Worm (Caenorhabditis elegans): Measurements from ENCODE around the gene nhr-36.

Gene nhr-36

ce11 chrV:9212499-9212898 is 48.9 kb downstream of the nhr-36 start (continued):
- TF ChIP-seq skn-1 (tag; optimal IDR thresholded peaks at IDR 0.05) = peak; percentile 47
- TF ChIP-seq sup-37 (GFP tag; optimal IDR thresholded peaks at IDR 0.05) = no peak
- peak; percentile 36 to 75 (median 41) for TF ChIP-seq dpl-1 (GFP tag; optimal IDR thresholded peaks at IDR 0.05)
- no peak for TF ChIP-seq ceh-63 (GFP tag; optimal IDR thresholded peaks at IDR 0.05)
- peak; percentile 36 for TF ChIP-seq rnt-1 (tag; optimal IDR thresholded peaks at IDR 0.05)
- peak in 1 of 6 experiments; percentile 48 for TF ChIP-seq elt-3 (tag; optimal IDR thresholded peaks at IDR 0.05)
- peak; percentile 9 for TF ChIP-seq vab-15 (tag; optimal IDR thresholded peaks at IDR 0.05)

- TF ChIP-seq mep-1 (tag; optimal IDR thresholded peaks at IDR 0.05) (no peak), tbx-2 (tag; optimal IDR thresholded peaks at IDR 0.05) (no peak), egl-27 (tag; optimal IDR thresholded peaks at IDR 0.05) (no peak), mef-2 (tag; optimal IDR thresholded peaks at IDR 0.05) (no peak), rnt-1 (tag; optimal IDR thresholded peaks at IDR 0.05) (no peak), unc-86 (tag; optimal IDR thresholded peaks at IDR 0.05) (no peak), blmp-1 (tag; optimal IDR thresholded peaks at IDR 0.05) (peak; percentile 2), dpl-1 (GFP tag; optimal IDR thresholded peaks at IDR 0.05) (no peak), unc-130 (tag; optimal IDR thresholded peaks at IDR 0.05) (no peak), elt-3 (tag; optimal IDR thresholded peaks at IDR 0.05) (no peak), sptf-1 (tag; optimal IDR thresholded peaks at IDR 0.05) (no peak), nhr-47 (tag; optimal IDR thresholded peaks at IDR 0.05) (peak; percentile 11), snpc-4 (tag; optimal IDR thresholded peaks at IDR 0.05) (no peak), nhr-85 (tag) (no peak), Y116A8C.19 (tag; optimal IDR thresholded peaks at IDR 0.05; ENCODE audit: borderline replicate concordance) (no peak), swsn-7 (tag; optimal IDR thresholded peaks at IDR 0.05) (no peak), nhr-84 (tag; optimal IDR thresholded peaks at IDR 0.05) (no peak), pqm-1 (tag; optimal IDR thresholded peaks at IDR 0.05) (no peak), lin-14 (GFP tag; optimal IDR thresholded peaks at IDR 0.05) (peak; percentile 55), lin-35 (GFP tag; optimal IDR thresholded peaks at IDR 0.05) (no peak), efl-1 (optimal IDR thresholded peaks at IDR 0.05) (no peak), efl-1 (GFP tag; optimal IDR thresholded peaks at IDR 0.05 in 1 of 2) (no peak), nhr-76 (tag; optimal IDR thresholded peaks at IDR 0.05) (no peak), nhr-237 (tag; optimal IDR thresholded peaks at IDR 0.05) (no peak), snu-23 (GFP tag; optimal IDR thresholded peaks at IDR 0.05) (peak; percentile 1), ets-5 (GFP tag; IDR thresholded peaks at IDR 0.05) (no peak), fkh-4 (tag; optimal IDR thresholded peaks at IDR 0.05; ENCODE audit: borderline replicate concordance) (no peak), C04F5.9 (tag; optimal IDR thresholded peaks at IDR 0.05) (no peak), C16A3.4 (tag; optimal IDR thresholded peaks at IDR 0.05) (no peak), nhr-71 (tag; optimal IDR thresholded peaks at IDR 0.05) (peak; percentile 20), lsy-2 (tag; optimal IDR thresholded peaks at IDR 0.05) (peak in 1 of 2 experiments; percentile 19), hlh-4 (tag; optimal IDR thresholded peaks at IDR 0.05) (no peak)
Measured at ce11 chrV:9208878-9209277, 52.5 kb downstream of the nhr-36 start.
